Worm (Caenorhabditis elegans) whole organism, late embryonic: ENCODE data around the gene mms-19.

ENCODE experiments used
- F13H6.1 ChIP-seq: sonication (generic microtip); optimal IDR thresholded peaks from 2 replicates; lab custom pipeline; 2016; ENCODE audit warnings: missing genetic modification characterization, missing compliant biosample characterization
- fkh-6 ChIP-seq: sonication (generic microtip); optimal IDR thresholded peaks from 2 replicates; lab custom pipeline; 2016; ENCODE audit warnings: missing genetic modification characterization, missing compliant biosample characterization
- hlh-8 ChIP-seq: sonication (generic microtip); optimal IDR thresholded peaks from 2 replicates; lab custom pipeline; 2016; ENCODE audit warnings: missing genotype, missing genetic modification characterization, missing compliant biosample characterization
- pqm-1 ChIP-seq: sonication (generic microtip); optimal IDR thresholded peaks from 2 replicates; lab custom pipeline; 2016; ENCODE audit warnings: missing genetic modification characterization, missing compliant biosample characterization
- syd-9 ChIP-seq: sonication (generic microtip); optimal IDR thresholded peaks from 2 replicates; lab custom pipeline; 2016; ENCODE audit warnings: mild to moderate bottlenecking, missing genetic modification characterization, moderate library complexity, missing compliant biosample characterization

DNA sequence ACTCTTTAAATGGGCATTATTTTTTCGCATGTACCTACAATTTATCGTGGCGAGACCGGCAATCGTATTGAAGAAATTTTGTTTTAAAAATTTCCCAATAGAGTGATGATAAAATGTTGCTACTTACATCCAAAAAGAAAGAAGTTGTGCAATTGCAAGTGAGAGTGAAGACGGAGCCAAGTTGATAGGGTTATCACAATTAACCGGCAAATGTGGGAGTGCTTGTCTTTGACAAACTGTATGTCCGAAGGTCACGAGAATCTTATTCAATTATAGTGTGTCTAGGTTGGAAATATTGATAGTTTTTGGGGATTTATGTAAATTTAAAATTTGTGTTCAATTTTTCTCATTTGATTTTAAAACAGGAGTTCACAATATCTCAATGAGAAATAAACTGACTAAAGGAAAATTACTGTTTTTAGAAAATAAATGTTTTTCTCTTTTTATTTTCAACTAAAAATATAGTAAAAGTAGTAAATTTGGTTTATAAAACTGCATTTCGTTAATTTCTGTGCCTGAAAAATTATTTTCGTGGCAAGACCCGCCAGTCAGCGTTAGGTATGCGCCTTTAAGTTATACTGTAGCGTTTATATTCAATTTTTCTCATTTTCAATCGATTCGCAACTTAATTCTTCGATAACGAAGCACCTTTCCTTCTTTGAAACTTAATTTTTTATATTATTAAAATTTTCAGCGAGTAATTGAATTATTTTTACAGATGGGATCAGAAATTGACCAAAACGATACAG is at the start of gene mms-19, which contains the start of gene hpo-15:
- no peak for TF ChIP-seq pqm-1 (tag; lab: Kevin White, UChicago)
- TF ChIP-seq syd-9 (tag; lab: Kevin White, UChicago) = no peak
- no peak for TF ChIP-seq F13H6.1 (tag; lab: Kevin White, UChicago)
- TF ChIP-seq fkh-6 (tag; lab: Kevin White, UChicago) = no peak
- TF ChIP-seq hlh-8 (tag; lab: Kevin White, UChicago) = no peak
